Worm (Caenorhabditis elegans): ENCODE measurements around the gene hlh-8.

- TF ChIP-seq skn-1 (tag; optimal IDR thresholded peaks at IDR 0.05) (no peak), xbp-1 (tag; optimal IDR thresholded peaks at IDR 0.05) (no peak), nhr-77 (tag; optimal IDR thresholded peaks at IDR 0.05) (no peak)
Measured at ce11 chrX:8129543-8129942, 13.3 kb downstream of the hlh-8 start, which contains the start of gene frpr-1.

Measured in whole organism, L1 larva.